Worm (Caenorhabditis elegans): ENCODE results near the gene F18C5.9.

DNA sequence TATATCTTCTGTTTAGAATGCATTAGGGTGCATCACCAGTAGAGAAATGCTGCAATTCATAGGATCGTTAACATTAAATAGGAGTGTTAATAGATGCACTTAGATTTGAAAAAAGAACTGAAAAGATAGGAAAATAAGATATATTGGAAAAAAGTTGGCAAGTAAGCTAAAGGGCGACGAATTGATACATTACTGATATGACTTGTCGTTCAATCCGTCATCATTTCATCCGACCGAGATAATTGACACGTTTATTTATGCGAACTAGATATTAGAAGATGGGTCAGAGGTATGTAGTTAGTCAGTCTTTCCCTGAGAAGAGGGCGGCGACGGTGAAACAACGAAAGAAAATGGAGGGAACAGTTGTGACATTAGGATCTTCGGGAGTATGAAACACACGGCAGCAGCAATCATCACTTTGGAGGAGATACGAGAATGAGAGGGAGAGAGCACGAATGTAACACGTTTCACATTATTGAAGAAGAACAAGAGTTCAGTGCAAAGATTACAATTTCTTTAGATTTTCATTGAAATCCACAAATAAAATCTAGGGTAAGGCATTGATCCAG is 22.0 kb upstream of the F18C5.9 start, which contains the start of gene lron-15:
- TF ChIP-seq ZK185.1 (tag; optimal IDR thresholded peaks at IDR 0.05; ENCODE audit: poor library complexity, severe bottlenecking) (no peak), dpl-1 (GFP tag; optimal IDR thresholded peaks at IDR 0.05) (no peak), C17E4.6 (GFP tag; IDR thresholded peaks at IDR 0.05) (no peak), snpc-4 (GFP tag; optimal IDR thresholded peaks at IDR 0.05) (no peak), snpc-4 (tag; optimal IDR thresholded peaks at IDR 0.05) (no peak), F33H1.4 (GFP tag; IDR thresholded peaks at IDR 0.05) (no peak), ets-4 (GFP tag; optimal IDR thresholded peaks at IDR 0.05) (no peak)

Measured in whole organism, young adult.